Fruit fly (Drosophila melanogaster) whole organism, pupa: ENCODE results near the gene vret.

ENCODE experiments used
- CG10348 ChIP-seq: fragments of 200-800 bp; sonication (Bioruptor generic); IDR thresholded peaks from 2 replicates; pipeline ENCODE4 v1.3.6; 2022; ENCODE audit warnings: missing biosample characterization, missing genetic modification characterization
- CG12605 ChIP-seq: fragments of 200-800 bp; sonication (Bioruptor generic); IDR thresholded peaks from 2 replicates; pipeline ENCODE4 v1.3.6; 2022; ENCODE audit warnings: missing biosample characterization, missing genetic modification characterization
- CG13204 ChIP-seq: fragments of 200-800 bp; sonication (Bioruptor generic); optimal IDR thresholded peaks from 2 replicates; lab custom pipeline; 2018; ENCODE audit warnings: missing biosample characterization, mild to moderate bottlenecking, missing genetic modification characterization, moderate library complexity
- CG14655 ChIP-seq: fragments of 200-800 bp; sonication (Bioruptor generic); optimal IDR thresholded peaks from 3 replicates; lab custom pipeline; 2017; ENCODE audit warnings: mild to moderate bottlenecking, missing biosample characterization, missing genetic modification reagents, missing genetic modification characterization
- CG15710 ChIP-seq: fragments of 200-800 bp; sonication (Bioruptor generic); optimal IDR thresholded peaks from 2 replicates; lab custom pipeline; 2018; ENCODE audit warnings: missing biosample characterization, mild to moderate bottlenecking, missing genetic modification characterization, moderate library complexity
- CG17806 ChIP-seq: fragments of 200-800 bp; sonication (Bioruptor generic); optimal IDR thresholded peaks from 2 replicates; lab custom pipeline; 2018; ENCODE audit warnings: missing biosample characterization, mild to moderate bottlenecking, missing genetic modification characterization, moderate library complexity
- CG32121 ChIP-seq: fragments of 200-800 bp; sonication (Bioruptor generic); IDR thresholded peaks from 2 replicates; pipeline ENCODE4 v1.3.6; 2022; ENCODE audit warnings: missing biosample characterization, missing genetic modification characterization
- CG34367 ChIP-seq: fragments of 200-800 bp; sonication (Bioruptor generic); optimal IDR thresholded peaks from 2 replicates; lab custom pipeline; 2018; ENCODE audit warnings: missing biosample characterization, mild to moderate bottlenecking, missing genetic modification characterization
- CG4496 ChIP-seq: fragments of 200-800 bp; sonication (Bioruptor generic); IDR thresholded peaks from 3 replicates; pipeline ENCODE4 v1.3.6; 2022; ENCODE audit warnings: missing biosample characterization, missing genetic modification characterization
- CG8159 ChIP-seq: fragments of 200-800 bp; sonication (Bioruptor generic); optimal IDR thresholded peaks from 3 replicates; lab custom pipeline; 2018; ENCODE audit warnings: missing biosample characterization, mild to moderate bottlenecking, missing genetic modification characterization, moderate library complexity
- CG8301 ChIP-seq: fragments of 200-800 bp; sonication (Bioruptor generic); optimal IDR thresholded peaks from 2 replicates; lab custom pipeline; 2018; ENCODE audit warnings: missing biosample characterization, mild to moderate bottlenecking, missing genetic modification characterization
- CG9948 ChIP-seq: fragments of 200-800 bp; sonication (Bioruptor generic); optimal IDR thresholded peaks from 2 replicates; lab custom pipeline; 2018; ENCODE audit warnings: missing biosample characterization, mild to moderate bottlenecking, missing genetic modification characterization, moderate library complexity
- D1 ChIP-seq: fragments of 200-800 bp; sonication (Bioruptor generic); optimal IDR thresholded peaks from 2 replicates; lab custom pipeline; 2018; ENCODE audit warnings: missing biosample characterization, mild to moderate bottlenecking, missing genetic modification characterization, moderate library complexity
- EcR ChIP-seq: fragments of 200-800 bp; sonication (Bioruptor generic); optimal IDR thresholded peaks from 3 replicates; lab custom pipeline; 2019; ENCODE audit warnings: missing biosample characterization, missing genetic modification characterization, mild to moderate bottlenecking, moderate library complexity, missing genetic modification reagents
- Ets98B ChIP-seq: fragments of 200-800 bp; sonication (Bioruptor generic); IDR thresholded peaks from 2 replicates; pipeline ENCODE4 v1.3.6; 2022; ENCODE audit warnings: missing biosample characterization, missing genetic modification characterization
- Pif1A ChIP-seq: fragments of 200-800 bp; sonication (Bioruptor generic); optimal IDR thresholded peaks from 3 replicates; lab custom pipeline; 2016; ENCODE audit warnings: missing biosample characterization, missing genetic modification characterization
- Pif1B ChIP-seq: fragments of 200-800 bp; sonication (Bioruptor generic); optimal IDR thresholded peaks from 3 replicates; lab custom pipeline; 2016; ENCODE audit warnings: missing biosample characterization, missing genetic modification characterization
- Snoo ChIP-seq: fragments of 200-800 bp; sonication (Bioruptor generic); optimal IDR thresholded peaks from 3 replicates; lab custom pipeline; 2017; ENCODE audit warnings: missing biosample characterization, mild to moderate bottlenecking, missing genetic modification characterization, inconsistent platforms
- fd96Ca ChIP-seq: fragments of 200-800 bp; sonication (Bioruptor generic); IDR thresholded peaks from 3 replicates; pipeline ENCODE4 v1.3.6; 2022; ENCODE audit warnings: missing biosample characterization, missing genetic modification characterization
- gl ChIP-seq: fragments of 200-800 bp; sonication (Bioruptor generic); optimal IDR thresholded peaks from 2 replicates; lab custom pipeline; 2018; ENCODE audit warnings: missing biosample characterization, mild to moderate bottlenecking, missing genetic modification characterization
- rn ChIP-seq: fragments of 200-800 bp; sonication (Bioruptor generic); IDR thresholded peaks from 2 replicates; pipeline ENCODE4 v1.3.6; 2022; ENCODE audit warnings: missing biosample characterization, missing genetic modification characterization

vret gene

DNA sequence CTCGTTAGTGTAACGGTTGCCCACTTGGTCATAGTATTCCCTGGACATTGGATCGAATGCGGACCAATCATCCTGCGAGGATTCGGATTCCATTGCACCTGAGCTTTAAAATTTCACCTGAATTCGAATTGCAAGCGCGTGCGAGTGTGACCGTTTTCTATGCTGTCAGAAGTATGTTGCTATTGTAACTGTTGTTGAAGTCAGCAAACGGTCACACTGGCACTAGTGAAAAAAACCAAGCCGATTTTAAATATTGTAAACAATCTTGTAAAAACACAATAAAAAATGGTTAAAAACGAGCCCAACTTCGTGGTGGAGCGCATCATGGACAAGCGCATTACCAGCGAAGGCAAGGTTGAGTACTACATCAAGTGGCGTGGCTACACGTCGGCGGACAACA, at the start of gene vret, which contains the start of gene HP1c:
Gene vret, minus strand, starts transcription at position 150 of the 400 bp plus-strand sequence.
Gene HP1c, plus strand, starts transcription at position 189 of the 400 bp plus-strand sequence.
- no peak for TF ChIP-seq CG8159 (tag; lab: Kevin White, UChicago)
- TF ChIP-seq Pif1B (GFP tag; lab: Kevin White, UChicago): no peak
- TF ChIP-seq CG15710 (tag; lab: Kevin White, UChicago): no peak
- no peak for TF ChIP-seq CG8301 (tag; lab: Kevin White, UChicago)
- no peak for TF ChIP-seq Ets98B (GFP tag; lab: Robert Waterston, UW)
- no peak for TF ChIP-seq CG10348 (GFP tag; lab: Robert Waterston, UW)
- no peak for TF ChIP-seq CG4496 (GFP tag; lab: Robert Waterston, UW)
- no peak for TF ChIP-seq Pif1A (GFP tag; lab: Kevin White, UChicago)
- TF ChIP-seq D1 (tag; lab: Kevin White, UChicago): no peak
- TF ChIP-seq CG13204 (GFP tag; lab: Kevin White, UChicago): no peak
- no peak for TF ChIP-seq CG32121
- TF ChIP-seq CG34367 (tag; lab: Kevin White, UChicago): no peak
- no peak for TF ChIP-seq rn
- no peak for TF ChIP-seq CG12605 (GFP tag; lab: Robert Waterston, UW)
- TF ChIP-seq EcR (GFP tag; lab: Kevin White, UChicago): no peak
- TF ChIP-seq CG17806: no peak
- TF ChIP-seq gl: no peak
- no peak for TF ChIP-seq CG14655 (GFP tag; lab: Kevin White, UChicago)
- TF ChIP-seq Snoo (tag; lab: Kevin White, UChicago): no peak
- TF ChIP-seq CG9948 (tag; lab: Kevin White, UChicago): no peak

DNA sequence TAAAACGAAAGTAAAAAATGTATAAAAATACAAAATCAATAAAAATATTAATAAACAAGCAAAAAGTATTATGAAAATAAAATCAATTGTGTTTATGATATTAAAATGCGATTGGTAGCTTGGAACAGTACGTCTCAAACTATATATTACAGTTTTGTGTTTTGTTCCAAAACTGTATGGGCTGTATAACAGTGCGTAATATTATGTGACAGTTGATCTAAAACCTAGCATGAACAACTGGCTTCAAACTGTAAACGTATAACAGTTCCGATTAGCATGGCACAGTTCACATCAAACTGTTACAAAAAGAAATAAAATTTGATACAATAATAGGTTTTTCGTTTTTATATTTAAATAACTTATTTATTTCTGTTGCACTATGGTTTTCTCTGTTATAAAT, 48.6 kb upstream of the vret start:
- no peak for TF ChIP-seq Pif1B (GFP tag; lab: Kevin White, UChicago)
- no peak for TF ChIP-seq Snoo (tag; lab: Kevin White, UChicago)
- TF ChIP-seq rn: no peak
- no peak for TF ChIP-seq Ets98B (GFP tag; lab: Robert Waterston, UW)
- no peak for TF ChIP-seq CG15710 (tag; lab: Kevin White, UChicago)
- TF ChIP-seq CG10348 (GFP tag; lab: Robert Waterston, UW): no peak
- TF ChIP-seq CG34367 (tag; lab: Kevin White, UChicago): no peak
- TF ChIP-seq CG14655 (GFP tag; lab: Kevin White, UChicago): no peak
- TF ChIP-seq, all 21 proteins: peak for 0

DNA sequence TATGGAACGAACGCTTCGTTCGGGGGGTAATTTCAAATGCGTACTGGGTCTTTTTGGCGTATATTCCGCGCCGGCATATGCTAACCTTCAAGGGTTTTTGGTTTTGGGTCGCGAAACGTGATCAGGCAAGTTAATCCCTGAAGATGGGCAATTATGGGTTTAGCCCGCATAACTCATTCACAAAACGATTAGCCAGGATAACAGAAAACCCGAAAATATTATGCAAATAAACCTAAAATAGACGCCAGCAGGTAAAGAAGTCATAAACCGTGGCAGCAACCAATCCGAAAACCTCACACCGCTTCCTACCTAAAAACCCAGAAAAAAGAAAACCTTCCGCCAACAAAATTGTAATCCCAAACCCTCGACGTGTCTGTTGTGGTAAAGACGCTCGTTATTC, 43.7 kb upstream of the vret start:
- TF ChIP-seq CG17806: no peak
- TF ChIP-seq CG32121: no peak
- TF ChIP-seq Ets98B (GFP tag; lab: Robert Waterston, UW): no peak
- TF ChIP-seq CG4496 (GFP tag; lab: Robert Waterston, UW): no peak
- no peak for TF ChIP-seq EcR (GFP tag; lab: Kevin White, UChicago)
- no peak for TF ChIP-seq Pif1B (GFP tag; lab: Kevin White, UChicago)
- no peak for TF ChIP-seq CG9948 (tag; lab: Kevin White, UChicago)
- no peak for TF ChIP-seq D1 (tag; lab: Kevin White, UChicago)

DNA sequence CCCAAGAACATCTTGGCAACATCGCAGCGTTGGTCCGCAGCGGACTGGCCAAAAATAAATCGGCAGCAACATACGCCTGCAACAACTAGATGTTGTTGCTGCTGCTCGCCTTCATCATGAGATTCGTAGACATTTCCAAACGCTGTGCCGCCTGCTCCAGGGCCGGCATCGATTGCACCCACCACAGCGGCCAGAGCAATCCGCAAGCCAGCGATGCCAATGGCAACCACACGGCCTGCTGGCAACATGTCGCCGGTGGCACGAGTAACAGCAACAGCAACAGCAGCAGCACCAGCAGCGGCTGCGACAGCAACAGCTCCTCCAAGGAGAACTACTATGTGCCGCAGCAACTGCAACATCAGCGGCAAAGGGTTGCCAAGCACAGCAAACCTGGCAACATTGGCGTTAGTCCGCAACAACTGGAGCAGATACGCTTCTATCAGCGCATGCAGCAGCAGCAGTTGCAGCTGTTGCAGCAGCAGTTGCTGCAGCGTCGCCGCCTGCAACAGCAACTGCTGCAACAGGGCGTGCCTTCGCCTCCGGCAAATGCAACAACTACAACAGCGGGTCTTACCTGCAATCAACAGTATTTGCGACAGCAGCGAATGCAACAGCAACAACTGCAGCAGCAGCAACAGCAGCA, 39.4 kb upstream of the vret start:
- TF ChIP-seq Pif1B (GFP tag; lab: Kevin White, UChicago) (no peak), CG12605 (GFP tag; lab: Robert Waterston, UW) (no peak), CG32121 (no peak), CG10348 (GFP tag; lab: Robert Waterston, UW) (no peak), EcR (GFP tag; lab: Kevin White, UChicago) (no peak)

DNA sequence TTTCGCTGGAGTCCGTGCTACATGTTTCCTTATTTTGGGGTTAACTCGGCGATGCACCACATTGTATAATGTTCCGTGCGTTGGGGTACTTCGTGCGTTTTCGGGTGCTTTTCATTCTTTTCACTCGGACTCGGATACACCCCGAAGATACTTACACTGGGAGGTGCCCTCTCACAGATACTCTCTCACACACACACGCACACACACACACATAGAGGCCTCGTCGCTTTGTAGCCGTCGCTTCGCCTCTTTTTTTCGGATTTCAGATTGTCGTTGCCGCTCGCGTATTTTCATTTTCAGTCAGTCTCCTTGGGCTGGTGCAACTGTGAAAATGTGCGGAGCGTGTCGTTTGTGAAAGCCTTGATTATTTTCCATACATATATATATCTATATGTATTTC, 36.0 kb upstream of the vret start:
- TF ChIP-seq fd96Ca (GFP tag; lab: Robert Waterston, UW) (peak; percentile 95), CG8159 (tag; lab: Kevin White, UChicago) (no peak), CG32121 (peak; percentile 95), Pif1B (GFP tag; lab: Kevin White, UChicago) (peak; percentile 54), gl (no peak), CG14655 (GFP tag; lab: Kevin White, UChicago) (peak; percentile 28), CG8301 (tag; lab: Kevin White, UChicago) (no peak), CG9948 (tag; lab: Kevin White, UChicago) (no peak), Ets98B (GFP tag; lab: Robert Waterston, UW) (peak; percentile 96), CG10348 (GFP tag; lab: Robert Waterston, UW) (no peak), EcR (GFP tag; lab: Kevin White, UChicago) (peak; percentile 28), CG4496 (GFP tag; lab: Robert Waterston, UW) (peak; percentile 82), rn (no peak), Snoo (tag; lab: Kevin White, UChicago) (no peak), CG15710 (tag; lab: Kevin White, UChicago) (peak; percentile 16), Pif1A (GFP tag; lab: Kevin White, UChicago) (peak; percentile 57), CG12605 (GFP tag; lab: Robert Waterston, UW) (peak; percentile 74), CG13204 (GFP tag; lab: Kevin White, UChicago) (peak; percentile 32), D1 (tag; lab: Kevin White, UChicago) (no peak), CG17806 (no peak), CG34367 (tag; lab: Kevin White, UChicago) (no peak)

DNA sequence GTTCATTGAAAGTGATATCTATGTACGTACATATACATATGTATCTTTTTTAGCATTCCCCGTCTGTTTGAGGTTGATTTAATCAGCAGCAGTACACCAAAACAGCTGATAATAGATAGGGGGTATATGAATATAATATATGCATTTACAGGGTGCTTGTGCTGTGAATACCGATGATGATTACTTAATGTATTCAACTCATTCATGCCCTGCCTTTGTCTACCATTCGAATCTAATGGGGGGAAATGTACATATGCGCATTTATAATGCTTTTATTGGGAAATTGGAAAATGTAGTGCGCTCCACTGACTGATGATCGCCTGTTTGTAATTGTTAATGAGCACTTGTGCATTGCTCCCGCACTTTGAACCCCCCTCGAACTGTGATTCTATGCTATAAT, 34.8 kb upstream of the vret start:
- TF ChIP-seq gl (no peak), rn (no peak), Ets98B (GFP tag; lab: Robert Waterston, UW) (no peak), CG8159 (tag; lab: Kevin White, UChicago) (no peak), CG13204 (GFP tag; lab: Kevin White, UChicago) (no peak), CG14655 (GFP tag; lab: Kevin White, UChicago) (no peak), Pif1A (GFP tag; lab: Kevin White, UChicago) (no peak), D1 (tag; lab: Kevin White, UChicago) (no peak), fd96Ca (GFP tag; lab: Robert Waterston, UW) (no peak), CG4496 (GFP tag; lab: Robert Waterston, UW) (peak; percentile 34; the same call in 1 of the 3 replicates), CG12605 (GFP tag; lab: Robert Waterston, UW) (no peak), CG9948 (tag; lab: Kevin White, UChicago) (no peak), CG32121 (0 out of 2 replicates have a peak, but pooled peaks have one; percentile 20), EcR (GFP tag; lab: Kevin White, UChicago) (no peak), CG8301 (tag; lab: Kevin White, UChicago) (no peak), CG34367 (tag; lab: Kevin White, UChicago) (no peak), CG17806 (no peak)
